Worm (Caenorhabditis elegans): ENCODE results near the gene F53C3.3.

ce11 chrII:3934085-3934484 is 31.4 kb downstream of the F53C3.3 start, which contains the start of gene Y14H12B.1:
- no peak for TF ChIP-seq unc-62 (GFP tag; optimal IDR thresholded peaks at IDR 0.05 in 1 of 2)
- no peak for TF ChIP-seq unc-62 (tag; optimal IDR thresholded peaks at IDR 0.05)
- TF ChIP-seq nhr-11 (tag; optimal IDR thresholded peaks at IDR 0.05), result no peak
- no peak for TF ChIP-seq dpl-1 (GFP tag; optimal IDR thresholded peaks at IDR 0.05)
- no peak for TF ChIP-seq nhr-76 (tag; optimal IDR thresholded peaks at IDR 0.05)
- no peak for TF ChIP-seq egl-27 (tag; optimal IDR thresholded peaks at IDR 0.05)
- no peak for TF ChIP-seq nhr-237 (tag; optimal IDR thresholded peaks at IDR 0.05)
- no peak for TF ChIP-seq lin-39 (tag; optimal IDR thresholded peaks at IDR 0.05)
- no peak for TF ChIP-seq Y105C5A.15 (GFP tag; IDR thresholded peaks at IDR 0.05)
- no peak for TF ChIP-seq snpc-4 (tag; optimal IDR thresholded peaks at IDR 0.05)
- TF ChIP-seq dmd-8 (GFP tag; IDR thresholded peaks at IDR 0.05), result no peak
- no peak for TF ChIP-seq ZK546.5 (tag; optimal IDR thresholded peaks at IDR 0.05)
- TF ChIP-seq set-16 (GFP tag; IDR thresholded peaks at IDR 0.05), result no peak
